Worm (Caenorhabditis elegans): Measurements from ENCODE around the gene F39F10.4.
"Not testable (repeated sequence)": the region's sequence is repeated elsewhere in the genome, so short reads cannot be mapped to it uniquely, and the experiment has no call there.

Gene F39F10.4

ce11 chrX:16919468-16919867 is 15.9 kb upstream of the F39F10.4 start:
- TF ChIP-seq flt-1 (GFP tag; IDR thresholded peaks at IDR 0.05) = no peak

ce11 chrX:16913669-16914068 is 10.2 kb upstream of the F39F10.4 start, which contains the start of gene F39F10.5:
F39F10.5 (minus strand) TSS chrX:16913769.
- not testable (repeated sequence) for TF ChIP-seq B0310.2, aly-1, hnd-1 (tag; optimal IDR thresholded peaks at IDR 0.05)

- TF ChIP-seq aly-1 (tag; optimal IDR thresholded peaks at IDR 0.05) (no peak), ama-1 (optimal IDR thresholded peaks at IDR 0.05) (no peak), tbx-11 (GFP tag; IDR thresholded peaks at IDR 0.05) (no peak), B0310.2 (tag; optimal IDR thresholded peaks at IDR 0.05) (no peak), scrt-1 (GFP tag; IDR thresholded peaks at IDR 0.05) (no peak), tra-4 (tag; optimal IDR thresholded peaks at IDR 0.05) (no peak)
These were observed 862 bp downstream of the F39F10.4 start for ce11 chrX:16902657-16903056.

- TF ChIP-seq scrt-1 (GFP tag; IDR thresholded peaks at IDR 0.05) (no peak), sea-1 (GFP tag; conservative IDR thresholded peaks at IDR 0.05) (no peak), tra-4 (tag; optimal IDR thresholded peaks at IDR 0.05) (no peak), B0310.2 (tag; optimal IDR thresholded peaks at IDR 0.05) (no peak), ama-1 (optimal IDR thresholded peaks at IDR 0.05) (no peak), ets-7 (tag; optimal IDR thresholded peaks at IDR 0.05) (no peak)
These were observed 8.9 kb downstream of the F39F10.4 start, which contains the start of gene F39F10.2 for ce11 chrX:16894577-16894976. F39F10.2 (plus strand) TSS chrX:16894877.

- TF ChIP-seq hmg-4 (GFP tag; optimal IDR thresholded peaks at IDR 0.05) = no peak
- no peak for TF ChIP-seq ceh-13 (GFP tag; optimal IDR thresholded peaks at IDR 0.05)
- TF ChIP-seq ceh-36 (tag; optimal IDR thresholded peaks at IDR 0.05) = no peak
- no peak for TF ChIP-seq B0310.2 (tag; optimal IDR thresholded peaks at IDR 0.05)
- TF ChIP-seq tbx-11 (GFP tag; IDR thresholded peaks at IDR 0.05) = no peak
- TF ChIP-seq scrt-1 (GFP tag; IDR thresholded peaks at IDR 0.05) = no peak
- TF ChIP-seq F13C5.2 (tag; optimal IDR thresholded peaks at IDR 0.05) = no peak
- no peak for TF ChIP-seq hmbx-1 (tag; optimal IDR thresholded peaks at IDR 0.05)
- TF ChIP-seq ets-7 (tag; optimal IDR thresholded peaks at IDR 0.05) = no peak
- no peak for TF ChIP-seq flt-1 (GFP tag; IDR thresholded peaks at IDR 0.05)
- TF ChIP-seq sea-1 (GFP tag; conservative IDR thresholded peaks at IDR 0.05) = no peak
- no peak for TF ChIP-seq tra-4 (tag; optimal IDR thresholded peaks at IDR 0.05)
- no peak for TF ChIP-seq pes-1 (GFP tag; IDR thresholded peaks at IDR 0.05)
- TF ChIP-seq tbx-37 (GFP tag; conservative IDR thresholded peaks at IDR 0.05) = no peak
- no peak for TF ChIP-seq ama-1 (optimal IDR thresholded peaks at IDR 0.05)
- TF ChIP-seq aly-1 (tag; optimal IDR thresholded peaks at IDR 0.05) = no peak
- no peak for TF ChIP-seq hnd-1 (tag; optimal IDR thresholded peaks at IDR 0.05)
These were observed 9.8 kb downstream of the F39F10.4 start for ce11 chrX:16893767-16894166.

ce11 chrX:16891683-16892082 is 11.8 kb downstream of the F39F10.4 start, which contains the start of gene F39F10.3:
F39F10.3 (plus strand) TSS chrX:16891983.
- TF ChIP-seq tbx-11 (GFP tag; IDR thresholded peaks at IDR 0.05) = no peak
- no peak for TF ChIP-seq pes-1 (GFP tag; IDR thresholded peaks at IDR 0.05)
- TF ChIP-seq hmg-4 (GFP tag; optimal IDR thresholded peaks at IDR 0.05) = no peak
- TF ChIP-seq B0310.2 (tag; optimal IDR thresholded peaks at IDR 0.05) = no peak
- no peak for TF ChIP-seq ceh-13 (GFP tag; optimal IDR thresholded peaks at IDR 0.05)
- no peak for TF ChIP-seq hnd-1 (tag; optimal IDR thresholded peaks at IDR 0.05)

- no peak for TF ChIP-seq ceh-13 (GFP tag; optimal IDR thresholded peaks at IDR 0.05)
- no peak for TF ChIP-seq flt-1 (GFP tag; IDR thresholded peaks at IDR 0.05)
These were observed 19.4 kb downstream of the F39F10.4 start for ce11 chrX:16884075-16884474.

DNA sequence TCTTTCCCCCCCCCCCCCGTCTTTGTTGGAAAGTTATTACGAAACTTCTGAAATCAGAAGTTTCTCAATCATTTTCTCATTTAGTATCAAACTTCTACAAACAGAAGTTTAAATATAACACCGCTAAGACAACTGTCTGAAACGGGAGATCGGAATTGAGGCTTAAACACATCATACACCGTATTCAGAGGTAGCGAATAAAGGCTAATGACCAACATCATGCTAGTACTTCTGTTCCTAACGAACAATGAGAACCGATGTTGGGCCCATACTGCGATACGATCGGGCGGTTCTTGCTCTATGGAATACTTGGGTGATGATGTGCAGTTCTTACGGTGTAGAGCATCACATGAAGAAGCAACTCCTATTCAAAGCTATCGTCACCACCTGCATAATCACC is 20.1 kb downstream of the F39F10.4 start, which contains the start of gene Y13C8A.1:
TSS of gene Y13C8A.1 (plus strand) at position 301 of the 400 bp plus-strand sequence.
- TF ChIP-seq tbx-37 (GFP tag; conservative IDR thresholded peaks at IDR 0.05); hmg-4 (GFP tag; optimal IDR thresholded peaks at IDR 0.05); scrt-1 (GFP tag; IDR thresholded peaks at IDR 0.05): not testable (repeated sequence)

- no peak for TF ChIP-seq tra-4 (tag; optimal IDR thresholded peaks at IDR 0.05)
- no peak for TF ChIP-seq B0310.2 (tag; optimal IDR thresholded peaks at IDR 0.05)
- no peak for TF ChIP-seq ama-1 (optimal IDR thresholded peaks at IDR 0.05)
- TF ChIP-seq sea-1 (GFP tag; conservative IDR thresholded peaks at IDR 0.05) = no peak
- TF ChIP-seq aly-1 (tag; optimal IDR thresholded peaks at IDR 0.05) = no peak
These were observed 23.1 kb downstream of the F39F10.4 start, which contains the start of gene acs-9 for ce11 chrX:16880426-16880825. acs-9 (minus strand) TSS chrX:16880526.

- TF ChIP-seq B0310.2 (tag; optimal IDR thresholded peaks at IDR 0.05) = no peak
- TF ChIP-seq hmg-4 (GFP tag; optimal IDR thresholded peaks at IDR 0.05) = peak; percentile 19
- TF ChIP-seq F13C5.2 (tag; optimal IDR thresholded peaks at IDR 0.05) = peak; percentile 47
These were observed 31.0 kb downstream of the F39F10.4 start, which contains the start of gene T20F7.1 for ce11 chrX:16872446-16872962. T20F7.1 (plus strand) TSS chrX:16872912.
